Fruit fly (Drosophila melanogaster) whole organism, adult: Measurements from ENCODE around the gene numb.

ENCODE experiments used
- CG11617 ChIP-seq: fragments of 200-800 bp; sonication (Bioruptor generic); optimal IDR thresholded peaks from 2 replicates; lab custom pipeline; 2017; ENCODE audit warnings: mild to moderate bottlenecking, missing biosample characterization, missing genetic modification reagents, missing genetic modification characterization
- CG12768 ChIP-seq: fragments of 200-800 bp; sonication (Bioruptor generic); optimal IDR thresholded peaks from 2 replicates; lab custom pipeline; 2017; ENCODE audit warnings: missing biosample characterization, missing genetic modification characterization, mild to moderate bottlenecking, moderate library complexity, missing genetic modification reagents
- CG14711 ChIP-seq: fragments of 200-800 bp; sonication (Bioruptor generic); optimal IDR thresholded peaks from 2 replicates; lab custom pipeline; 2018; ENCODE audit warnings: missing biosample characterization, mild to moderate bottlenecking, missing genetic modification characterization, moderate library complexity
- CG33017 ChIP-seq: fragments of 200-800 bp; sonication (Bioruptor generic); optimal IDR thresholded peaks from 2 replicates; lab custom pipeline; 2018; ENCODE audit warnings: missing biosample characterization, mild to moderate bottlenecking, missing genetic modification characterization, moderate library complexity
- CG7101 ChIP-seq: fragments of 200-800 bp; sonication (Bioruptor generic); optimal IDR thresholded peaks from 2 replicates; lab custom pipeline; 2018; ENCODE audit warnings: missing biosample characterization, mild to moderate bottlenecking, missing genetic modification characterization, moderate library complexity
- Clk ChIP-seq: fragments of 200-800 bp; sonication (Bioruptor generic); optimal IDR thresholded peaks from 2 replicates; lab custom pipeline; 2017; ENCODE audit warnings: missing biosample characterization, missing genetic modification characterization
- Crg-1 ChIP-seq: fragments of 200-800 bp; sonication (Bioruptor generic); optimal IDR thresholded peaks from 2 replicates; lab custom pipeline; 2016; ENCODE audit warnings: missing biosample characterization, missing genetic modification characterization
- Hr96 ChIP-seq: fragments of 200-800 bp; sonication (Bioruptor generic); optimal IDR thresholded peaks from 2 replicates; lab custom pipeline; 2016; ENCODE audit warnings: missing biosample characterization, missing genetic modification characterization
- Mnt ChIP-seq: fragments of 200-800 bp; sonication (Bioruptor generic); optimal IDR thresholded peaks from 2 replicates; lab custom pipeline; 2016; ENCODE audit warnings: missing biosample characterization, mild to moderate bottlenecking, missing genetic modification characterization
- bab1 ChIP-seq: fragments of 200-800 bp; sonication (Bioruptor generic); optimal IDR thresholded peaks from 3 replicates; lab custom pipeline; 2019; ENCODE audit warnings: missing biosample characterization, mild to moderate bottlenecking, missing genetic modification characterization, moderate library complexity
- cic ChIP-seq: fragments of 200-800 bp; sonication (Bioruptor generic); optimal IDR thresholded peaks from 2 replicates; lab custom pipeline; 2017; ENCODE audit warnings: missing biosample characterization, mild to moderate bottlenecking, missing genetic modification characterization, moderate library complexity
- kay ChIP-seq: fragments of 200-800 bp; sonication (Bioruptor generic); peaks from one replicate; lab custom pipeline; 2016; ENCODE audit warnings: missing biosample characterization, missing genetic modification characterization, borderline replicate concordance
- ovo ChIP-seq: fragments of 200-800 bp; sonication (Bioruptor generic); optimal IDR thresholded peaks from 2 replicates; lab custom pipeline; 2016; ENCODE audit warnings: missing biosample characterization, missing genetic modification characterization
- tj ChIP-seq: fragments of 200-800 bp; sonication (Bioruptor generic); optimal IDR thresholded peaks from 3 replicates; lab custom pipeline; 2017; ENCODE audit warnings: missing biosample characterization, mild to moderate bottlenecking, missing genetic modification characterization, moderate library complexity

- peak; percentile 40 for TF ChIP-seq kay (GFP tag; lab: Kevin White, UChicago)
- no peak for TF ChIP-seq tj (GFP tag; lab: Kevin White, UChicago)
- no peak for TF ChIP-seq Mnt
- no peak for TF ChIP-seq bab1 (GFP tag; lab: Kevin White, UChicago)
- TF ChIP-seq CG14711 (tag; lab: Kevin White, UChicago): no peak
- TF ChIP-seq Crg-1: no peak
- no peak for TF ChIP-seq CG7101 (tag; lab: Kevin White, UChicago)
- TF ChIP-seq CG33017 (tag; lab: Kevin White, UChicago): no peak
- TF ChIP-seq Clk (GFP tag; lab: Kevin White, UChicago): no peak
- TF ChIP-seq CG11617: no peak
- no peak for TF ChIP-seq CG12768 (GFP tag; lab: Kevin White, UChicago)
- TF ChIP-seq Hr96: no peak
- TF ChIP-seq cic (GFP tag; lab: Kevin White, UChicago): no peak
- no peak for TF ChIP-seq ovo (GFP tag; lab: Kevin White, UChicago)
These were observed 68.3 kb downstream of the numb start for dm6 chr2L:9505372-9506103.
